Fruit fly (Drosophila melanogaster) whole organism, embryonic: Measurements from ENCODE around the gene cno.

ENCODE experiments used
- CG7963 ChIP-seq: fragments of 200-800 bp; sonication (Bioruptor generic); IDR thresholded peaks from 3 replicates; pipeline ENCODE4 v1.3.6; 2022; ENCODE audit warnings: missing biosample characterization, missing genetic modification characterization; ENCODE audit not compliant: partially characterized antibody
- Doc3 ChIP-seq: fragments of 200-800 bp; sonication (Bioruptor generic); IDR thresholded peaks from 3 replicates; pipeline ENCODE4 v1.3.6; 2022; ENCODE audit warnings: missing biosample characterization, missing genetic modification characterization; ENCODE audit not compliant: partially characterized antibody
- Drgx ChIP-seq: fragments of 200-800 bp; sonication (Bioruptor generic); IDR thresholded peaks from 2 replicates; pipeline ENCODE4 v1.3.6; 2022; ENCODE audit warnings: missing biosample characterization, missing genetic modification characterization
- kah ChIP-seq: fragments of 200-800 bp; sonication (Bioruptor generic); optimal IDR thresholded peaks from 2 replicates; lab custom pipeline; 2018; ENCODE audit warnings: missing biosample characterization, mild to moderate bottlenecking, missing genetic modification characterization

- no peak for TF ChIP-seq CG7963 (GFP tag; lab: Robert Waterston, UW)
- no peak for TF ChIP-seq Doc3 (GFP tag; lab: Robert Waterston, UW)
- no peak for TF ChIP-seq kah
- no peak for TF ChIP-seq Drgx (GFP tag; lab: Robert Waterston, UW)
Observed at dm6 chr3R:5213309-5213708, 3.9 kb downstream of the cno start.
